Worm (Caenorhabditis elegans) whole organism, L3 larva: Measurements from ENCODE around the gene cdka-1.

Experiments
- R02D3.7 ChIP-seq: fragments of 150-350 bp; optimal IDR thresholded peaks from 2 replicates; lab custom pipeline; 2014; ENCODE audit warnings: missing biosample characterization, missing genetic modification characterization
- ceh-82 ChIP-seq: fragments of 150-350 bp; optimal IDR thresholded peaks from 2 replicates; lab custom pipeline; 2014; ENCODE audit warnings: missing biosample characterization, missing genetic modification characterization
- elt-3 ChIP-seq, 3 experiments: fragments of 150-350 bp in 1 of 3; sonication (generic microtip) in 2 of 3; optimal IDR thresholded peaks; 2 replicates in 2 of 3; 4 replicates in 1 of 3; lab custom pipeline; 2014 to 2017; ENCODE audit warnings: missing biosample characterization in 3 of 3, missing genetic modification characterization in 3 of 3
- lin-15B ChIP-seq: fragments of 150-350 bp; optimal IDR thresholded peaks from 2 replicates; lab custom pipeline; 2014; ENCODE audit warnings: missing biosample characterization, missing genetic modification characterization
- lin-39 ChIP-seq: fragments of 150-350 bp; optimal IDR thresholded peaks from 2 replicates; lab custom pipeline; 2018; ENCODE audit warnings: missing biosample characterization, missing genetic modification reagents, missing genetic modification characterization
- lsy-12 ChIP-seq: sonication (generic microtip); optimal IDR thresholded peaks from 2 replicates; lab custom pipeline; 2016; ENCODE audit warnings: mild to moderate bottlenecking, missing genetic modification characterization, missing compliant biosample characterization
- nhr-11 ChIP-seq: fragments of 150-350 bp; optimal IDR thresholded peaks from 2 replicates; lab custom pipeline; 2014; ENCODE audit warnings: missing biosample characterization, missing genetic modification characterization
- nhr-76 ChIP-seq: fragments of 150-350 bp; sonication (generic microtip); optimal IDR thresholded peaks from 5 replicates; lab custom pipeline; 2014; ENCODE audit warnings: missing biosample characterization, missing genetic modification characterization
- tbx-2 ChIP-seq: sonication (generic microtip); optimal IDR thresholded peaks from 2 replicates; lab custom pipeline; 2016; ENCODE audit warnings: mild to moderate bottlenecking, missing genetic modification characterization, missing compliant biosample characterization
- zag-1 ChIP-seq: fragments of 150-350 bp; optimal IDR thresholded peaks from 2 replicates; lab custom pipeline; 2014; ENCODE audit warnings: missing biosample characterization, missing genetic modification characterization
- ztf-11 ChIP-seq: fragments of 150-350 bp; optimal IDR thresholded peaks from 2 replicates; lab custom pipeline; 2014; ENCODE audit warnings: missing biosample characterization, missing genetic modification characterization

ce11 chrIII:4659426-4659825 is 832 bp downstream of the cdka-1 start:
- TF ChIP-seq ztf-11 (tag; lab: Kevin White, UChicago): no peak
- TF ChIP-seq nhr-11 (tag; lab: Kevin White, UChicago): no peak
- no peak for TF ChIP-seq zag-1 (tag; lab: Kevin White, UChicago)
- TF ChIP-seq lin-15B (tag; lab: Kevin White, UChicago): no peak
- no peak for TF ChIP-seq elt-3 (tag; optimal IDR thresholded peaks at IDR 0.05; lab: Kevin White, UChicago)
- TF ChIP-seq lsy-12: no peak
- no peak for TF ChIP-seq lin-39 (tag; lab: Kevin White, UChicago)
- TF ChIP-seq ceh-82 (tag; lab: Kevin White, UChicago): no peak
- no peak for TF ChIP-seq tbx-2 (tag; lab: Kevin White, UChicago)
- TF ChIP-seq nhr-76 (tag; lab: Kevin White, UChicago): no peak
- TF ChIP-seq R02D3.7 (tag; lab: Kevin White, UChicago): no peak
